Fruit fly (Drosophila melanogaster) whole organism, embryonic: ENCODE results near the gene CG9107.

Experiments
- Atf3 ChIP-seq: fragments of 200-800 bp; sonication (Bioruptor generic); optimal IDR thresholded peaks from 3 replicates; lab custom pipeline; 2016; ENCODE audit warnings: missing biosample characterization, missing genetic modification characterization
- C15 ChIP-seq: fragments of 200-800 bp; sonication (Bioruptor generic); IDR thresholded peaks from 3 replicates; pipeline ENCODE4 v1.3.6; 2022; ENCODE audit warnings: missing biosample characterization, missing genetic modification characterization
- CG11560 ChIP-seq: fragments of 200-800 bp; sonication (Bioruptor generic); IDR thresholded peaks from 3 replicates; pipeline ENCODE4 v1.3.6; 2022; ENCODE audit warnings: missing biosample characterization, missing genetic modification characterization
- CG12299 ChIP-seq: fragments of 200-800 bp; sonication (Bioruptor generic); optimal IDR thresholded peaks from 2 replicates; lab custom pipeline; 2018; ENCODE audit warnings: missing biosample characterization, mild to moderate bottlenecking, missing genetic modification characterization
- CG13287 ChIP-seq: fragments of 200-800 bp; sonication (Bioruptor generic); IDR thresholded peaks from 2 replicates; pipeline ENCODE4 v1.3.6; 2022; ENCODE audit warnings: missing biosample characterization, missing genetic modification characterization; ENCODE audit not compliant: partially characterized antibody
- CG13775 ChIP-seq: fragments of 200-800 bp; sonication (Bioruptor generic); optimal IDR thresholded peaks from 3 replicates; lab custom pipeline; 2017; ENCODE audit warnings: missing biosample characterization, mild to moderate bottlenecking, missing genetic modification characterization
- CG14860 ChIP-seq: fragments of 200-800 bp; sonication (Bioruptor generic); IDR thresholded peaks from 3 replicates; pipeline ENCODE4 v1.3.6; 2022; ENCODE audit warnings: missing biosample characterization, missing genetic modification characterization; ENCODE audit not compliant: partially characterized antibody
- CG15696 ChIP-seq: fragments of 200-800 bp; sonication (Bioruptor generic); optimal IDR thresholded peaks from 2 replicates; lab custom pipeline; 2019; ENCODE audit warnings: missing biosample characterization, mild to moderate bottlenecking, missing genetic modification characterization, moderate library complexity
- CG16815 ChIP-seq: fragments of 200-800 bp; sonication (Bioruptor generic); optimal IDR thresholded peaks from 3 replicates; lab custom pipeline; 2017; ENCODE audit warnings: missing biosample characterization, mild to moderate bottlenecking, missing genetic modification characterization
- CG18476 ChIP-seq: fragments of 200-800 bp; sonication (Bioruptor generic); optimal IDR thresholded peaks from 2 replicates; lab custom pipeline; 2016; ENCODE audit warnings: missing biosample characterization, mild to moderate bottlenecking, missing genetic modification characterization
- CG2199 ChIP-seq: fragments of 200-800 bp; sonication (Bioruptor generic); IDR thresholded peaks from 3 replicates; pipeline ENCODE4 v1.3.6; 2022; ENCODE audit warnings: missing biosample characterization, missing genetic modification characterization
- CG3065 ChIP-seq: fragments of 200-800 bp; sonication (Bioruptor generic); optimal IDR thresholded peaks from 2 replicates; lab custom pipeline; 2016; ENCODE audit warnings: missing biosample characterization, missing genetic modification characterization
- CG31224 ChIP-seq: fragments of 200-800 bp; sonication (Bioruptor generic); IDR thresholded peaks from 2 replicates; pipeline ENCODE4 v1.3.6; 2022; ENCODE audit warnings: missing biosample characterization, missing genetic modification characterization
- CG4282 ChIP-seq: fragments of 200-800 bp; sonication (Bioruptor generic); optimal IDR thresholded peaks from 2 replicates; lab custom pipeline; 2016; ENCODE audit warnings: missing biosample characterization, missing genetic modification characterization
- CG4404 ChIP-seq: fragments of 200-800 bp; sonication (Bioruptor generic); IDR thresholded peaks from 2 replicates; pipeline ENCODE4 v1.3.6; 2022; ENCODE audit warnings: missing biosample characterization, missing genetic modification characterization
- CG9932 ChIP-seq: fragments of 200-800 bp; sonication (Bioruptor generic); IDR thresholded peaks from 2 replicates; pipeline ENCODE4 v1.3.6; 2022; ENCODE audit warnings: missing biosample characterization, missing genetic modification characterization
- Dp ChIP-seq: fragments of 200-800 bp; sonication (Bioruptor generic); optimal IDR thresholded peaks from 2 replicates; lab custom pipeline; 2018; ENCODE audit warnings: missing biosample characterization, mild to moderate bottlenecking, missing genetic modification characterization, moderate library complexity
- Fer2 ChIP-seq: fragments of 200-800 bp; sonication (Bioruptor generic); optimal IDR thresholded peaks from 2 replicates; lab custom pipeline; 2018; ENCODE audit warnings: missing biosample characterization, mild to moderate bottlenecking, missing genetic modification characterization, moderate library complexity
- H15 ChIP-seq: fragments of 200-800 bp; sonication (Bioruptor generic); IDR thresholded peaks from 3 replicates; pipeline ENCODE4 v1.3.6; 2022; ENCODE audit warnings: missing biosample characterization, missing genetic modification characterization
- H2.0 ChIP-seq: fragments of 200-800 bp; sonication (Bioruptor generic); IDR thresholded peaks from 2 replicates; pipeline ENCODE4 v1.3.6; 2022; ENCODE audit warnings: missing biosample characterization, missing genetic modification characterization
- Hand ChIP-seq: fragments of 200-800 bp; sonication (Bioruptor generic); optimal IDR thresholded peaks from 2 replicates; lab custom pipeline; 2017; ENCODE audit warnings: mild to moderate bottlenecking, missing biosample characterization, missing genetic modification reagents, missing genetic modification characterization
- Hmr ChIP-seq: fragments of 200-800 bp; sonication (Bioruptor generic); optimal IDR thresholded peaks from 3 replicates; lab custom pipeline; 2017; ENCODE audit warnings: mild to moderate bottlenecking, missing biosample characterization, missing genetic modification reagents, missing genetic modification characterization
- Mes4 ChIP-seq: fragments of 200-800 bp; sonication (Bioruptor generic); optimal IDR thresholded peaks from 2 replicates; lab custom pipeline; 2016; ENCODE audit warnings: missing biosample characterization, missing genetic modification characterization
- Pdp1 ChIP-seq, 2 experiments: fragments of 200-800 bp; sonication (Bioruptor generic); optimal IDR thresholded peaks; 3 replicates each; lab custom pipeline; 2016; ENCODE audit warnings: missing biosample characterization in 2 of 2, missing genetic modification characterization in 2 of 2, mild to moderate bottlenecking in 1 of 2, moderate library complexity in 1 of 2
- Ptx1 ChIP-seq: fragments of 200-800 bp; sonication (Bioruptor generic); IDR thresholded peaks from 2 replicates; pipeline ENCODE4 v1.3.6; 2022; ENCODE audit warnings: missing biosample characterization, missing genetic modification characterization
- Sry-δ ChIP-seq: fragments of 200-800 bp; sonication (Bioruptor generic); optimal IDR thresholded peaks from 2 replicates; lab custom pipeline; 2016; ENCODE audit warnings: missing biosample characterization, missing genetic modification characterization
- Stat92E ChIP-seq, 3 experiments: fragments of >200 bp in 2 of 3; fragments of 200-800 bp in 1 of 3; sonication (Bioruptor generic) in 1 of 3; optimal IDR thresholded peaks; 2 replicates each; lab custom pipeline; 2017 to 2019; ENCODE audit warnings: missing biosample characterization in 3 of 3, missing genetic modification characterization in 3 of 3, mild to moderate bottlenecking in 1 of 3, moderate library complexity in 1 of 3
- Tbp ChIP-seq: fragments of >200 bp; optimal IDR thresholded peaks from 2 replicates; lab custom pipeline; 2018; ENCODE audit warnings: missing biosample characterization, missing genetic modification characterization
- Vsx1 ChIP-seq: fragments of 200-800 bp; sonication (Bioruptor generic); optimal IDR thresholded peaks from 2 replicates; lab custom pipeline; 2017; ENCODE audit warnings: missing biosample characterization, mild to moderate bottlenecking, missing genetic modification characterization, missing genetic modification reagents
- croc ChIP-seq: fragments of 200-800 bp; sonication (Bioruptor generic); conservative IDR thresholded peaks from 3 replicates; pipeline ENCODE4 v1.3.6; 2022; ENCODE audit warnings: missing biosample characterization, missing genetic modification characterization
- dmrt11E ChIP-seq: fragments of 200-800 bp; sonication (Bioruptor generic); optimal IDR thresholded peaks from 3 replicates; lab custom pipeline; 2018; ENCODE audit warnings: missing biosample characterization, mild to moderate bottlenecking, missing genetic modification characterization, moderate library complexity
- dysf ChIP-seq: fragments of 200-800 bp; sonication (Bioruptor generic); IDR thresholded peaks from 3 replicates; pipeline ENCODE4 v1.3.6; 2022; ENCODE audit warnings: missing biosample characterization, missing genetic modification characterization
- eve ChIP-seq, 2 experiments: fragments of >200 bp; optimal IDR thresholded peaks; 2 replicates each; lab custom pipeline; 2017; ENCODE audit warnings: missing biosample characterization in 2 of 2, missing genetic modification characterization in 2 of 2
- h ChIP-seq: fragments of >200 bp; optimal IDR thresholded peaks from 2 replicates; lab custom pipeline; 2017
- hb ChIP-seq: fragments of 200-800 bp; sonication (Bioruptor generic); IDR thresholded peaks from 3 replicates; pipeline ENCODE4 v1.3.6; 2022; ENCODE audit warnings: missing biosample characterization, missing genetic modification characterization; ENCODE audit not compliant: partially characterized antibody
- hbn ChIP-seq: fragments of 200-800 bp; sonication (Bioruptor generic); IDR thresholded peaks from 2 replicates; pipeline ENCODE4 v1.3.6; 2022; ENCODE audit warnings: missing biosample characterization, missing genetic modification characterization; ENCODE audit not compliant: partially characterized antibody
- lmd ChIP-seq: fragments of 200-800 bp; sonication (Bioruptor generic); IDR thresholded peaks from 2 replicates; pipeline ENCODE4 v1.3.6; 2022; ENCODE audit warnings: missing biosample characterization, missing genetic modification characterization
- oc ChIP-seq: fragments of 200-800 bp; sonication (Bioruptor generic); optimal IDR thresholded peaks from 2 replicates; lab custom pipeline; 2018; ENCODE audit warnings: missing biosample characterization, mild to moderate bottlenecking, missing genetic modification characterization, moderate library complexity
- p53 ChIP-seq: fragments of 200-800 bp; sonication (Bioruptor generic); optimal IDR thresholded peaks from 2 replicates; lab custom pipeline; 2016; ENCODE audit warnings: missing biosample characterization, missing genetic modification characterization
- pan ChIP-seq, 4 experiments: fragments of >200 bp in 3 of 4; fragments of 200-800 bp in 1 of 4; sonication (Bioruptor generic) in 1 of 4; optimal IDR thresholded peaks in 3 of 4; IDR thresholded peaks in 1 of 4; 2 replicates each; pipeline versions ENCODE4 v1.3.6 to Lab custom; 2017 to 2022; ENCODE audit warnings: missing biosample characterization in 2 of 4, missing genetic modification characterization in 2 of 4, mixed read lengths in 1 of 4
- prd ChIP-seq, 3 experiments: fragments of >200 bp in 2 of 3; fragments of 200-800 bp in 1 of 3; sonication (Bioruptor generic) in 1 of 3; optimal IDR thresholded peaks in 2 of 3; IDR thresholded peaks in 1 of 3; 2 replicates in 2 of 3; 3 replicates in 1 of 3; pipeline versions ENCODE4 v1.3.6 to Lab custom; 2017 to 2022; ENCODE audit warnings: missing biosample characterization in 1 of 3, missing genetic modification characterization in 1 of 3
- psq ChIP-seq: fragments of 200-800 bp; sonication (Bioruptor generic); optimal IDR thresholded peaks from 2 replicates; lab custom pipeline; 2017; ENCODE audit warnings: missing biosample characterization, missing genetic modification characterization
- shn ChIP-seq: fragments of 200-800 bp; sonication (Bioruptor generic); optimal IDR thresholded peaks from 3 replicates; lab custom pipeline; 2016; ENCODE audit warnings: missing biosample characterization, missing genetic modification characterization
- sna ChIP-seq: fragments of 200-800 bp; sonication (Bioruptor generic); IDR thresholded peaks from 2 replicates; pipeline ENCODE4 v1.3.6; 2022; ENCODE audit warnings: missing biosample characterization, missing genetic modification characterization; ENCODE audit not compliant: partially characterized antibody
- vfl ChIP-seq: fragments of 200-800 bp; sonication (Bioruptor generic); optimal IDR thresholded peaks from 2 replicates; lab custom pipeline; 2016; ENCODE audit warnings: missing biosample characterization, missing genetic modification characterization
- wdn ChIP-seq: fragments of 200-800 bp; sonication (Bioruptor generic); IDR thresholded peaks from 2 replicates; pipeline ENCODE4 v1.3.6; 2022; ENCODE audit warnings: missing biosample characterization, missing genetic modification characterization
- zfh1 ChIP-seq: fragments of 200-800 bp; sonication (Bioruptor generic); IDR thresholded peaks from 3 replicates; pipeline ENCODE4 v1.3.6; 2022; ENCODE audit warnings: missing biosample characterization, missing genetic modification characterization
- zfh2 ChIP-seq: fragments of 200-800 bp; sonication (Bioruptor generic); optimal IDR thresholded peaks from 2 replicates; lab custom pipeline; 2016; ENCODE audit warnings: missing biosample characterization, missing genetic modification characterization

The CG9107 gene

DNA sequence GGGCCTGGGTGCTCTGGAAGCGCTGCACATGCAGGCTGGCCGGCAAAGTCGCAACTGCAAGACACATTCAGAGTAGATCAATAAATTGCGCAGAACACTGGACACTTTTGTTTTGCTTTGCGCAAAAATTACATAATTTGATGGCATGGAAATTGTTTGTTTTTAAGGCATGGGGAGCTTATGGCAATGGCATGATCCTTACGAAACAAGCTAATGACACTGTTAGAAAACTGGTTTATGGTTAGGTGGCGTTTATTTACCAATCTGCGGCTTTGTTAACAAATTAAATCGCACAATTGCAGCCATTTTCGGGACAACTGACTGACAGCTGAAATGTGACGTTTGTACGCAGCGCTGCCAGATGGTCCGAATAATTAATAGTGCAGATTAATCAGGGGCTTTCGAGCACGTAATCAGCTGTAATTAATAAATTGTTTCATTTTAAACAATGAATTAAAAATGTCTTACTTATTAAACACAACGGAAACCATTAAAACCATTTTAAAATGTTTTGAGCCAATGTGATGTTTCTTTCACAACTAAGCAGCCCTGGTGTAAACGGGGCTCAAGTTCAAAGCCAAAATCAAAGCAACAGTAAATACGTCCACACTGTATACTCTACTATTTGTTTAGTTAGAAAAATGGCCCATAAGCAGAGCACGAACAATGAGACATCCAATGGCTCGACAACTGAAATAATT lies 38.2 kb upstream of the CG9107 start, which contains the start of the genes ND-51 and CG13994 (continued):
- TF ChIP-seq CG2199 (GFP tag; lab: Robert Waterston, UW) (0 out of 3 replicates have a peak, but pooled peaks have one; percentile 76), croc (peak; percentile 69), Stat92E (GFP tag; optimal IDR thresholded peaks at IDR 0.05; lab: Kevin White, UChicago) (peak in 1 of 3 experiments; percentile 34), CG9932 (peak; percentile 89), CG4282 (GFP tag; lab: Kevin White, UChicago) (peak; percentile 40), CG12299 (tag; lab: Kevin White, UChicago) (peak; percentile 85), CG13775 (GFP tag; lab: Kevin White, UChicago) (peak; percentile 84), zfh1 (GFP tag; lab: Robert Waterston, UW) (peak; percentile 87), pan (optimal IDR thresholded peaks at IDR 0.05; lab: Kevin White, UChicago) (no peak), pan (GFP tag; optimal IDR thresholded peaks at IDR 0.05 in 1 of 2, IDR thresholded peaks at IDR 0.05 in 1 of 2) (peak in 1 of 2 experiments; percentile 85), C15 (GFP tag; lab: Robert Waterston, UW) (peak; percentile 68; the same call in 1 of the 3 replicates), Ptx1 (GFP tag; lab: Robert Waterston, UW) (peak; percentile 88), dmrt11E (tag; lab: Kevin White, UChicago) (peak; percentile 71), Fer2 (tag; lab: Kevin White, UChicago) (peak; percentile 82), p53 (peak; percentile 72), CG18476 (GFP tag; lab: Kevin White, UChicago) (peak; percentile 71), Atf3 (GFP tag; lab: Kevin White, UChicago) (peak; percentile 52), Vsx1 (GFP tag; lab: Kevin White, UChicago) (no peak), Pdp1 (GFP tag; optimal IDR thresholded peaks at IDR 0.05; lab: Kevin White, UChicago) (peak; percentile 90 to 94), Dp (peak; percentile 15), zfh2 (GFP tag; lab: Kevin White, UChicago) (peak; percentile 79), psq (GFP tag; lab: Kevin White, UChicago) (peak; percentile 17), CG3065 (peak; percentile 43), vfl (GFP tag; lab: Kevin White, UChicago) (peak; percentile 69), hbn (GFP tag; lab: Robert Waterston, UW) (no peak), H15 (peak; percentile 84; the same call in 2 of the 3 replicates), H2.0 (GFP tag; lab: Robert Waterston, UW) (peak; percentile 73), CG16815 (GFP tag; lab: Kevin White, UChicago) (peak; percentile 54), shn (GFP tag; lab: Kevin White, UChicago) (peak; percentile 76), CG13287 (GFP tag; lab: Robert Waterston, UW) (peak; percentile 52; the same call in 1 of the 2 replicates), h (lab: Kevin White, UChicago) (no peak), wdn (peak; percentile 74), hb (GFP tag; lab: Robert Waterston, UW) (no peak), Hmr (GFP tag; lab: Kevin White, UChicago) (peak; percentile 82), dysf (GFP tag; lab: Robert Waterston, UW) (peak; percentile 84), CG11560 (tag; lab: Robert Waterston, UW) (peak; percentile 59; the same call in 2 of the 3 replicates), CG15696 (peak; percentile 83), sna (GFP tag; lab: Robert Waterston, UW) (no peak; the same call in 1 of the 2 replicates), oc (tag; lab: Kevin White, UChicago) (peak; percentile 78), Mes4 (GFP tag; lab: Kevin White, UChicago) (peak; percentile 80), lmd (GFP tag; lab: Robert Waterston, UW) (peak; percentile 80), prd (optimal IDR thresholded peaks at IDR 0.05; lab: Kevin White, UChicago) (no peak), prd (GFP tag; IDR thresholded peaks at IDR 0.05; lab: Robert Waterston, UW) (peak; percentile 86), eve (GFP tag; optimal IDR thresholded peaks at IDR 0.05; lab: Kevin White, UChicago) (no peak), CG14860 (GFP tag; lab: Robert Waterston, UW) (no peak), CG4404 (peak; percentile 61; the same call in 1 of the 2 replicates), Tbp (GFP tag; lab: Kevin White, UChicago) (no peak), Hand (GFP tag; lab: Kevin White, UChicago) (no peak), CG31224 (GFP tag; lab: Robert Waterston, UW) (peak; percentile 57), Sry-δ (peak; percentile 71)
